Fruit fly (Drosophila melanogaster) Kc167 (cell line): ENCODE results near the gene CG15414.

Source experiments
- Myc ChIP-seq: fragments of >200 bp; optimal IDR thresholded peaks from 2 replicates; lab custom pipeline; 2017; ENCODE audit warnings: missing external identifiers
- Sin3A ChIP-seq: fragments of >200 bp; optimal IDR thresholded peaks from 2 replicates; lab custom pipeline; 2018; ENCODE audit warnings: missing external identifiers
- h ChIP-seq: fragments of >200 bp; optimal IDR thresholded peaks from 3 replicates; lab custom pipeline; 2018; ENCODE audit warnings: missing external identifiers
- insv ChIP-seq: fragments of >200 bp; optimal IDR thresholded peaks from 3 replicates; lab custom pipeline; 2018; ENCODE audit warnings: missing external identifiers

DNA sequence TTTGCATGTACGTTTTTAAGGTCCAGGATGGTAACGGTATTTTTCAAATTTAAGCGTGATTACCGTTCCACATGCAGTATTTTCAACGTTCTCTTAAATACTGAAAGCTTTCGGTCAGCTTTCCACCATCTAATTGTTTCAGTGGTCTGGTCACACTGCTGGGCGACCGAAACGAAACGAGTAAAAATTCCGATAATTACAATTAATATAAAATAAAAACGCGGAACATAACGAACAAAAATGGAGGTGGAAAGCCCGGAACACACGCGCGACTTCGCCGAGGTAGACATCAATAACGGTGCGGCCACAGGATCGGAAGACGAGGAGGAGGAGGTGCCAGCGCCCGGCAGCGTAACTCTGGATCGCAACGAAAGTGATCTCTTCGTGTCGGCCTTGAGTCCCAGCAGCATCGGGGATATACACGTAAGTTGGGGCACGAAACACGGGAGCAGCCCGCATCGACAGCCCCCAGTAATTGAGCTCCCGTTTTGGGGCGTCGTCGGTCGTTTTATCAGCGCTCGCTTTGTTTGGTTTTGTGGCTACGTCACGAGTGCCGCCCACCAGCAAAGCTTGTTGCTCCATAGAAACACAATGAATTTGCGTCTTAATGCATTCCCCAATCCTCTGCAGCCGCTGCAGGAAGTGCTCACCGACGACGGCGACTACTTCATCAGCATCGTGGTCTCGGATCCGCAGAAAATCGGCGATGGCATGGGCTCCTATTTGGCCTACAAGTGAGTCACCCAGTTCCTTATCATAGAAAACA is 41.1 kb downstream of the CG15414 start, which contains the start of gene Snx1:
- TF ChIP-seq Myc (lab: Kevin White, UChicago) (no peak), Sin3A (lab: Kevin White, UChicago) (no peak), insv (lab: Kevin White, UChicago) (no peak), h (lab: Kevin White, UChicago) (no peak)
